Worm (Caenorhabditis elegans) whole organism, young adult: ENCODE results near the gene C44C1.1.
A peak's percentile ranks its signal among the peaks of the same experiment; 100 is the strongest.

Source experiments
- C06A6.2 ChIP-seq: fragments of 200-800 bp; sonication (Bioruptor generic); conservative IDR thresholded peaks from 2 replicates; pipeline ENCODE4 v1.3.6; 2022; ENCODE audit warnings: missing genetic modification characterization, missing compliant biosample characterization
- C17E4.6 ChIP-seq: fragments of 200-800 bp; sonication (Bioruptor generic); IDR thresholded peaks from 2 replicates; pipeline ENCODE4 v1.3.6; 2022; ENCODE audit warnings: missing genetic modification reagents, missing genetic modification characterization, missing compliant biosample characterization
- F10E7.11 ChIP-seq: sonication (generic microtip); optimal IDR thresholded peaks from 2 replicates; lab custom pipeline; 2017; ENCODE audit warnings: mild to moderate bottlenecking, missing genetic modification characterization, moderate library complexity, missing compliant biosample characterization
- F37B4.10 ChIP-seq: fragments of 200-800 bp; sonication (Bioruptor generic); IDR thresholded peaks from 2 replicates; pipeline ENCODE4 v1.3.6; 2022; ENCODE audit warnings: missing genetic modification characterization, missing compliant biosample characterization
- F39B2.1 ChIP-seq: fragments of 200-800 bp; sonication (Bioruptor generic); IDR thresholded peaks from 2 replicates; pipeline ENCODE4 v1.3.6; 2022; ENCODE audit warnings: missing genetic modification reagents, missing genetic modification characterization, missing compliant biosample characterization
- F57C9.4 ChIP-seq: sonication (generic microtip); optimal IDR thresholded peaks from 2 replicates; lab custom pipeline; 2017; ENCODE audit warnings: mild to moderate bottlenecking, missing genetic modification characterization, missing compliant biosample characterization
- K11D2.4 ChIP-seq: fragments of 200-800 bp; sonication (Bioruptor generic); IDR thresholded peaks from 2 replicates; pipeline ENCODE4 v1.3.6; 2022; ENCODE audit warnings: missing genetic modification reagents, missing genetic modification characterization, missing compliant biosample characterization
- K12H6.12 ChIP-seq: fragments of 200-800 bp; sonication (Bioruptor generic); optimal IDR thresholded peaks from 2 replicates; lab custom pipeline; 2018; ENCODE audit warnings: mild to moderate bottlenecking, missing genetic modification characterization, missing compliant biosample characterization
- Y53F4B.3 ChIP-seq: fragments of 200-800 bp; sonication (Bioruptor generic); IDR thresholded peaks from 2 replicates; pipeline ENCODE4 v1.3.6; 2022; ENCODE audit warnings: missing genetic modification reagents, missing genetic modification characterization, missing compliant biosample characterization
- athp-1 ChIP-seq: sonication (generic microtip); optimal IDR thresholded peaks from 2 replicates; lab custom pipeline; 2017; ENCODE audit warnings: mild to moderate bottlenecking, missing genetic modification characterization, missing compliant biosample characterization
- attf-6 ChIP-seq: fragments of 200-800 bp; sonication (Bioruptor generic); IDR thresholded peaks from 2 replicates; pipeline ENCODE4 v1.3.6; 2022; ENCODE audit warnings: missing genetic modification reagents, missing genetic modification characterization, missing compliant biosample characterization
- bed-2 ChIP-seq: fragments of 200-800 bp; sonication (Bioruptor generic); IDR thresholded peaks from 2 replicates; pipeline ENCODE4 v1.3.6; 2022; ENCODE audit warnings: missing genetic modification reagents, missing genetic modification characterization, missing compliant biosample characterization
- cebp-2 ChIP-seq: fragments of 200-800 bp; sonication (Bioruptor generic); IDR thresholded peaks from 2 replicates; pipeline ENCODE4 v1.3.6; 2022; ENCODE audit warnings: missing genetic modification characterization, missing compliant biosample characterization
- ceh-27 ChIP-seq: fragments of 200-800 bp; sonication (Bioruptor generic); optimal IDR thresholded peaks from 2 replicates; lab custom pipeline; 2018; ENCODE audit warnings: mild to moderate bottlenecking, missing genetic modification characterization, moderate library complexity, missing compliant biosample characterization
- ceh-58 ChIP-seq: fragments of 200-800 bp; sonication (Bioruptor generic); IDR thresholded peaks from 2 replicates; pipeline ENCODE4 v1.3.6; 2022; ENCODE audit warnings: missing genetic modification characterization, missing compliant biosample characterization
- chd-7 ChIP-seq: sonication (generic microtip); optimal IDR thresholded peaks from 2 replicates; lab custom pipeline; 2016; ENCODE audit warnings: mild to moderate bottlenecking, missing genetic modification characterization, moderate library complexity, missing compliant biosample characterization
- die-1 ChIP-seq: sonication (generic microtip); optimal IDR thresholded peaks from 2 replicates; lab custom pipeline; 2016; ENCODE audit warnings: missing genotype, mild to moderate bottlenecking, missing genetic modification characterization, missing compliant biosample characterization
- dpl-1 ChIP-seq: fragments of 150-350 bp; optimal IDR thresholded peaks from 2 replicates; lab custom pipeline; 2014; ENCODE audit warnings: missing biosample characterization, missing genetic modification reagents, missing genetic modification characterization
- egrh-3 ChIP-seq: fragments of 200-800 bp; sonication (Bioruptor generic); IDR thresholded peaks from 2 replicates; pipeline ENCODE4 v1.3.6; 2022; ENCODE audit warnings: missing genetic modification reagents, missing genetic modification characterization, missing compliant biosample characterization
- hlh-12 ChIP-seq: sonication (generic microtip); optimal IDR thresholded peaks from 2 replicates; lab custom pipeline; 2016; ENCODE audit warnings: missing genetic modification characterization, missing compliant biosample characterization
- hrde-1 ChIP-seq: sonication (generic microtip); optimal IDR thresholded peaks from 2 replicates; lab custom pipeline; 2016; ENCODE audit warnings: missing genetic modification characterization, mild to moderate bottlenecking, missing compliant biosample characterization, moderate library complexity, missing genotype, missing genetic modification reagents, borderline replicate concordance
- hsf-1 ChIP-seq: fragments of 200-800 bp; sonication (Bioruptor generic); IDR thresholded peaks from 2 replicates; pipeline ENCODE4 v1.3.6; 2022; ENCODE audit warnings: missing genetic modification reagents, missing genetic modification characterization, missing compliant biosample characterization
- lin-26 ChIP-seq: fragments of 200-800 bp; sonication (Bioruptor generic); IDR thresholded peaks from 2 replicates; pipeline ENCODE4 v1.3.6; 2022; ENCODE audit warnings: missing genetic modification reagents, missing genetic modification characterization, missing compliant biosample characterization
- lin-35 ChIP-seq, 3 experiments: fragments of 150-350 bp in 2 of 3; sonication (generic microtip) in 1 of 3; optimal IDR thresholded peaks; 2 replicates each; lab custom pipeline; 2014 to 2018; ENCODE audit warnings: missing biosample characterization in 3 of 3, missing genetic modification characterization in 3 of 3, missing genetic modification reagents in 3 of 3
- lsl-1 ChIP-seq: fragments of 200-800 bp; sonication (Bioruptor generic); optimal IDR thresholded peaks from 2 replicates; lab custom pipeline; 2018; ENCODE audit warnings: mild to moderate bottlenecking, missing genetic modification characterization, moderate library complexity, missing compliant biosample characterization
- mcd-1 ChIP-seq: fragments of 200-800 bp; sonication (Bioruptor generic); IDR thresholded peaks from 2 replicates; pipeline ENCODE4 v1.3.6; 2022; ENCODE audit warnings: missing genetic modification reagents, missing genetic modification characterization, missing compliant biosample characterization
- mel-28 ChIP-seq: sonication (generic microtip); optimal IDR thresholded peaks from 2 replicates; lab custom pipeline; 2016; ENCODE audit warnings: borderline replicate concordance, mild to moderate bottlenecking, missing genetic modification characterization, missing compliant biosample characterization
- mxl-1 ChIP-seq: sonication (generic microtip); optimal IDR thresholded peaks from 2 replicates; lab custom pipeline; 2016; ENCODE audit warnings: missing genetic modification characterization, missing compliant biosample characterization
- nfya-2 ChIP-seq: fragments of 200-800 bp; sonication (Bioruptor generic); IDR thresholded peaks from 2 replicates; pipeline ENCODE4 v1.3.6; 2022; ENCODE audit warnings: missing genetic modification reagents, missing genetic modification characterization, missing compliant biosample characterization
- nfyb-1 ChIP-seq: fragments of 200-800 bp; sonication (Bioruptor generic); IDR thresholded peaks from 2 replicates; pipeline ENCODE4 v1.3.6; 2022; ENCODE audit warnings: missing genetic modification reagents, missing genetic modification characterization, missing compliant biosample characterization
- nhr-80 ChIP-seq: sonication (generic microtip); optimal IDR thresholded peaks from 2 replicates; lab custom pipeline; 2016; ENCODE audit warnings: missing genetic modification characterization, missing compliant biosample characterization
- nhr-90 ChIP-seq: sonication (generic microtip); optimal IDR thresholded peaks from 2 replicates; lab custom pipeline; 2016; ENCODE audit warnings: missing genotype, mild to moderate bottlenecking, missing genetic modification characterization, missing compliant biosample characterization
- pbrm-1 ChIP-seq: fragments of 200-800 bp; sonication (Bioruptor generic); IDR thresholded peaks from 2 replicates; pipeline ENCODE4 v1.3.6; 2022; ENCODE audit warnings: missing genetic modification reagents, missing genetic modification characterization, missing compliant biosample characterization
- repo-1 ChIP-seq: sonication (generic microtip); optimal IDR thresholded peaks from 2 replicates; lab custom pipeline; 2017; ENCODE audit warnings: mild to moderate bottlenecking, missing genetic modification characterization, missing compliant biosample characterization
- sdz-38 ChIP-seq: sonication (generic microtip); optimal IDR thresholded peaks from 2 replicates; lab custom pipeline; 2016; ENCODE audit warnings: missing genotype, missing genetic modification characterization, missing compliant biosample characterization
- sea-2 ChIP-seq: fragments of 200-800 bp; sonication (Bioruptor generic); IDR thresholded peaks from 2 replicates; pipeline ENCODE4 v1.3.6; 2022; ENCODE audit warnings: missing genetic modification characterization, missing compliant biosample characterization
- snpc-1.1 ChIP-seq: sonication (generic microtip); optimal IDR thresholded peaks from 2 replicates; lab custom pipeline; 2017; ENCODE audit warnings: missing genetic modification characterization, mild to moderate bottlenecking, missing compliant biosample characterization, antibody characterized with exemption, moderate library complexity, missing genotype, missing genetic modification reagents; ENCODE audit not compliant: insufficient read depth
- snpc-4 ChIP-seq, 5 experiments: fragments of 150-350 bp in 1 of 5; sonication (generic microtip) in 4 of 5; optimal IDR thresholded peaks; 2 replicates each; lab custom pipeline; 2014 to 2018; ENCODE audit warnings: missing genetic modification characterization in 5 of 5, missing biosample characterization in 3 of 5, antibody characterized with exemption in 2 of 5, mild to moderate bottlenecking in 2 of 5, missing compliant biosample characterization in 2 of 5, missing genotype in 2 of 5, moderate library complexity in 2 of 5, missing genetic modification reagents in 1 of 5
- sptf-2 ChIP-seq: fragments of 200-800 bp; sonication (Bioruptor generic); optimal IDR thresholded peaks from 2 replicates; lab custom pipeline; 2018; ENCODE audit warnings: mild to moderate bottlenecking, missing genetic modification characterization, missing compliant biosample characterization
- unc-130 ChIP-seq: sonication (generic microtip); optimal IDR thresholded peaks from 2 replicates; lab custom pipeline; 2016; ENCODE audit warnings: missing genetic modification reagents, missing genetic modification characterization, missing compliant biosample characterization
- xnd-1 ChIP-seq: sonication (generic microtip); optimal IDR thresholded peaks from 2 replicates; lab custom pipeline; 2016; ENCODE audit warnings: missing genotype, missing genetic modification reagents, missing genetic modification characterization, missing compliant biosample characterization
- zfh-2 ChIP-seq: fragments of 200-800 bp; sonication (Bioruptor generic); conservative IDR thresholded peaks from 2 replicates; pipeline ENCODE4 v1.3.6; 2022; ENCODE audit warnings: missing genetic modification reagents, missing genetic modification characterization, missing compliant biosample characterization
- zim-3 ChIP-seq: sonication (generic microtip); optimal IDR thresholded peaks from 2 replicates; lab custom pipeline; 2017; ENCODE audit warnings: mild to moderate bottlenecking, missing genetic modification characterization, moderate library complexity, missing compliant biosample characterization
- ztf-18 ChIP-seq: sonication (generic microtip); optimal IDR thresholded peaks from 2 replicates; lab custom pipeline; 2016; ENCODE audit warnings: missing genotype, mild to moderate bottlenecking, missing genetic modification characterization, missing compliant biosample characterization
- ztf-25 ChIP-seq: fragments of 200-800 bp; sonication (Bioruptor generic); IDR thresholded peaks from 2 replicates; pipeline ENCODE4 v1.3.6; 2022; ENCODE audit warnings: missing genetic modification reagents, missing genetic modification characterization, missing compliant biosample characterization
- ztf-6 ChIP-seq: fragments of 200-800 bp; sonication (Bioruptor generic); IDR thresholded peaks from 2 replicates; pipeline ENCODE4 v1.3.6; 2022; ENCODE audit warnings: missing genetic modification reagents, missing genetic modification characterization, missing compliant biosample characterization

The C44C1.1 gene

DNA sequence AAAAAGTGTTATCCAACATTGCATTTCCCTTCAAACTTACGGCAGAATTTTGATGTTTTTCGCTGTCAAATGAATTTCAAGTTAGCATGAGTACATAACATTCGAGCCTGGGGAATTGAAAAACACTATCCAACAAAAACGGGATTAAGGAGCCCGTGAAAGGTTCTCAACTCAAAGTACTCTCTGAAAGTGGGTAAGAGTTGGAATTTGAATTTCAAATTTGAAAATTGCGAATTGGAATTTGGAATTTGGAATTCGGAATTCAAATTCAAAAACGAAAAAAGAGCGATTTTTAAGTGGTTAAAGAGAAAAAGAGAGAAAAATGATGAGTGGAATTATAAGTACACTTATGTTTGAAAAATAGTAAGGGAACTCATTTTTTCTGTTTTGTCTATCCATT is 10.7 kb downstream of the C44C1.1 start, which contains the start of the genes C09E10.3 and dgk-1:
TSS of gene C09E10.3 (minus strand) at position 101 of the 400 bp plus-strand sequence.
TSS of gene dgk-1 (minus strand) at position 183 of the 400 bp plus-strand sequence.
- TF ChIP-seq dpl-1, result no peak
- TF ChIP-seq lsl-1 (GFP tag; lab: Kevin White, UChicago), result no peak
- TF ChIP-seq die-1 (tag; lab: Kevin White, UChicago), result no peak
- TF ChIP-seq hsf-1 (GFP tag; lab: Robert Waterston, UW), result no peak
- TF ChIP-seq zim-3 (tag; lab: Kevin White, UChicago), result no peak
- no peak for TF ChIP-seq lin-26 (GFP tag; lab: Robert Waterston, UW)
- no peak for TF ChIP-seq F37B4.10 (GFP tag; lab: Robert Waterston, UW)
- no peak for TF ChIP-seq athp-1
- no peak for TF ChIP-seq nhr-90
- no peak for TF ChIP-seq C17E4.6
- TF ChIP-seq nhr-80, result no peak
- no peak for TF ChIP-seq sdz-38 (tag; lab: Kevin White, UChicago)
- no peak for TF ChIP-seq F57C9.4 (tag; lab: Kevin White, UChicago)
- TF ChIP-seq ceh-58 (GFP tag; lab: Robert Waterston, UW), result no peak
- no peak for TF ChIP-seq unc-130
- no peak for TF ChIP-seq snpc-1.1 (tag; lab: Kevin White, UChicago)
- TF ChIP-seq sptf-2 (GFP tag; lab: Kevin White, UChicago), result no peak
- no peak for TF ChIP-seq bed-2 (GFP tag; lab: Robert Waterston, UW)

DNA sequence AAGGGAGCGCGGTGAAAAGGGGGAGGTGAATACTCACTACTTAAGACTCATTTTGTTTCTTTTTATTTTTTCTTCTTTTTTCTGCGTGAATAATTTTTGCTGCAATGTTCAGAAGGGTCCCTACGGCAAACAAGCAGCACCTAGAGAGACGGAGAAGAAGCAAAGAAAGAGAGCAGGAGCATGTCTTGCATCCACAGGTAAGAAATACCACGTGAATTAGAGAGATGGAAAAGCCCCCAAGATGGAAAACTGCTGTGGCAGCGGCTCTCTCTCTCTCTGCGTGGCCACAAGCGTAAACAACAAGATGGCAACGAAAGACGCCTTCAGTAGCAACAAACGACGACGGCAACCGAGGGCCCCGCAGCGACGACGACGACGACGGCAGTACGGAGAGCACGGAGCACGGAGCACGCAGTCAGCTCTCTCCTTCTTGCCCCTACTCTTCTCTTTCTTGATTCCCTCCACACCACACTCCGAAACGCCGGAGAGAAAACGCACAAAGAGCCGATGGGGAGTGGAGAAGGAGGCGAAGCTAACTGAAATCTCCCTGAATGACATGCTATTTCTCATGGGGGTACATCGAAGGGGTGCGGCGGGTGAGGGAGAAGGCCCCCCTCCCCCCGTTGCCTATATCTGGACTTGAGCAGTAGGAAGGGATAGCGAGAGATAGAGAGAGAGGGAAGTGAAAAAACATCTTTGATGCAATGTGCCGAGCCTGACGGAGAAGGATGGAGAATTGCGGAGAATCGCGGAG is 12.3 kb downstream of the C44C1.1 start:
- TF ChIP-seq repo-1 (tag; lab: Kevin White, UChicago) (no peak), dpl-1 (no peak), cebp-2 (GFP tag; lab: Robert Waterston, UW) (no peak), zim-3 (tag; lab: Kevin White, UChicago) (no peak), ztf-25 (GFP tag; lab: Robert Waterston, UW) (no peak), unc-130 (no peak), C17E4.6 (no peak), egrh-3 (peak; percentile 47; the same call in 1 of the 2 replicates), xnd-1 (tag; lab: Kevin White, UChicago) (no peak), K12H6.12 (tag; lab: Kevin White, UChicago) (peak; percentile 86), snpc-4 (GFP tag; optimal IDR thresholded peaks at IDR 0.05; lab: Kevin White, UChicago) (no peak), snpc-4 (tag; optimal IDR thresholded peaks at IDR 0.05; lab: Kevin White, UChicago) (peak in 2 of 4 experiments; percentile 37 to 41), K11D2.4 (GFP tag; lab: Robert Waterston, UW) (no peak), ceh-27 (GFP tag; lab: Kevin White, UChicago) (peak; percentile 43), nfyb-1 (no peak), C06A6.2 (GFP tag; lab: Robert Waterston, UW) (no peak), ztf-18 (tag; lab: Kevin White, UChicago) (no peak), F10E7.11 (tag; lab: Kevin White, UChicago) (no peak), mcd-1 (GFP tag; lab: Robert Waterston, UW) (no peak), mxl-1 (tag; lab: Kevin White, UChicago) (no peak), nfya-2 (GFP tag; lab: Robert Waterston, UW) (no peak), lin-26 (GFP tag; lab: Robert Waterston, UW) (no peak), hlh-12 (tag; lab: Kevin White, UChicago) (no peak), lin-35 (GFP tag; optimal IDR thresholded peaks at IDR 0.05; lab: Kevin White, UChicago) (peak in 1 of 3 experiments; percentile 40), Y53F4B.3 (GFP tag; lab: Robert Waterston, UW) (no peak), F39B2.1 (GFP tag; lab: Robert Waterston, UW) (no peak), hrde-1 (tag; lab: Kevin White, UChicago) (no peak), pbrm-1 (GFP tag; lab: Robert Waterston, UW) (0 out of 2 replicates have a peak, but pooled peaks have one; percentile 14), sea-2 (GFP tag; lab: Robert Waterston, UW) (no peak), bed-2 (GFP tag; lab: Robert Waterston, UW) (no peak), mel-28 (tag; lab: Kevin White, UChicago) (no peak), attf-6 (GFP tag; lab: Robert Waterston, UW) (no peak), ztf-6 (GFP tag; lab: Robert Waterston, UW) (no peak), zfh-2 (GFP tag; lab: Robert Waterston, UW) (peak; percentile 95), chd-7 (tag; lab: Kevin White, UChicago) (no peak)
